Worm (Caenorhabditis elegans): Measurements from ENCODE around the gene nhr-42.

DNA sequence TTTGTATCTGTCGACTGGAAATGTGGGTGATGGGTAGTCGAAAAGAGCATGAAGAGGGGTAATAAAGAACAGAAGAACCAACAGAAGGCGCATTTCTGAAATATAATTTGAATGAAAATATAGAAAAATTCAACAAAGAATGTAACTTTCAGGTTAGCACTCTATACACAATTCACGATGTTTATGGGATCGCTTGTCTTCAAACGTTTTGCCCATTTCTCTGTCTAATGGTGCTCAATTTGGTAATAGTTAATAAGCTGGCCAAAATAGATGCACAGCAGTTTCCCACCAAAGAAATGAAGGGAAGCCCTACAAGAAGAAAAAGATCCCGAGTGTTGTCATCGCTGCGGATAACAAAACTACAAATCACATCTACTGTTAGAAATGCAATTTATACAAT lies 48.9 kb downstream of the nhr-42 start, which contains the start of gene F20A1.8:
- TF ChIP-seq W03F9.2 (tag; optimal IDR thresholded peaks at IDR 0.05) (no peak), him-1 (tag; optimal IDR thresholded peaks at IDR 0.05) (no peak)

Data from whole organism, L4/young adult.